Fruit fly (Drosophila melanogaster): ENCODE results near the gene CG18764.

The CG18764 gene

DNA sequence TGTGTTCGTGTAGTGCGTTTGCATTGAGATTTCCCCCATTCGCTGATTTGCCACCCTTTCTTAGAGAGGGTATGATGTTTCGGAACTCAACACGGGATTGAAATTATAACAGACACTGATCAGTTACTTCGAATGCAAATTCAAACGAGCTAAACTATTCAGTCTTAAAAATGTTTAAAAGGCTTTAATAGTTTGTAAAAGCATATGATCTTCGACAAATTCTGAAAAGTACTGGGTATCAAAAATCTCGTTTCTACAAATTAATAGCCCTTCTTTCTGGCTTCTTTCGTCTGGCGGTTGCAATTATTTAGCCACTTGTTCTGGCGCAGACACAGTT is 44.5 kb upstream of the CG18764 start (continued):
- no peak for TF ChIP-seq Bgb (GFP tag; IDR thresholded peaks at IDR 0.05; ENCODE audit: partially characterized antibody)
- no peak for TF ChIP-seq pzg (GFP tag; optimal IDR thresholded peaks at IDR 0.05)
- TF ChIP-seq CG3163 (GFP tag; optimal IDR thresholded peaks at IDR 0.05) = peak; percentile 41
- peak; percentile 63 for TF ChIP-seq Antp (GFP tag; optimal IDR thresholded peaks at IDR 0.05)
- no peak for TF ChIP-seq Blimp-1 (GFP tag; optimal IDR thresholded peaks at IDR 0.05)
- TF ChIP-seq GATAe (GFP tag; conservative IDR thresholded peaks at IDR 0.05) = 0 out of 2 replicates have a peak, but pooled peaks have one; percentile 7
- peak; percentile 71 for TF ChIP-seq CG1024 (GFP tag; IDR thresholded peaks at IDR 0.05)
- TF ChIP-seq CG31441 (GFP tag; IDR thresholded peaks at IDR 0.05) = no peak
- peak; percentile 72 for TF ChIP-seq Hsf (GFP tag; optimal IDR thresholded peaks at IDR 0.05)
- peak; percentile 47 for TF ChIP-seq kah (GFP tag; optimal IDR thresholded peaks at IDR 0.05)
- TF ChIP-seq esg (GFP tag; conservative IDR thresholded peaks at IDR 0.05) = peak; percentile 71
- TF ChIP-seq pb (GFP tag; optimal IDR thresholded peaks at IDR 0.05) = peak; percentile 55
- TF ChIP-seq CG8478 (optimal IDR thresholded peaks at IDR 0.05) = no peak
- peak; percentile 56 for TF ChIP-seq org-1 (GFP tag; optimal IDR thresholded peaks at IDR 0.05)
- TF ChIP-seq fu2 (GFP tag; optimal IDR thresholded peaks at IDR 0.05) = peak; percentile 9
- no peak for TF ChIP-seq crol (GFP tag; IDR thresholded peaks at IDR 0.05)
- TF ChIP-seq CG17385 (GFP tag; optimal IDR thresholded peaks at IDR 0.05) = peak; percentile 75
- TF ChIP-seq D19B (GFP tag; optimal IDR thresholded peaks at IDR 0.05) = peak; percentile 84
- peak; percentile 48 for TF ChIP-seq gcm (GFP tag; optimal IDR thresholded peaks at IDR 0.05)
- TF ChIP-seq CG14014 (GFP tag; IDR thresholded peaks at IDR 0.05) = peak; percentile 69
- peak; percentile 76 for TF ChIP-seq NfI (GFP tag; optimal IDR thresholded peaks at IDR 0.05)
- peak; percentile 55 for TF ChIP-seq Rx (GFP tag; IDR thresholded peaks at IDR 0.05)
- TF ChIP-seq CG7556 (GFP tag; optimal IDR thresholded peaks at IDR 0.05) = peak; percentile 57
- TF ChIP-seq CG43689 (GFP tag; IDR thresholded peaks at IDR 0.05) = peak; percentile 66
- TF ChIP-seq Hr51 (GFP tag; optimal IDR thresholded peaks at IDR 0.05) = peak; percentile 35 to 87
- TF ChIP-seq CG8765 (GFP tag; IDR thresholded peaks at IDR 0.05) = no peak
- TF ChIP-seq Mes4 (GFP tag; optimal IDR thresholded peaks at IDR 0.05) = peak; percentile 61
- TF ChIP-seq CG13296 (GFP tag; optimal IDR thresholded peaks at IDR 0.05) = no peak
- peak; percentile 30 for TF ChIP-seq Camta (GFP tag; optimal IDR thresholded peaks at IDR 0.05)
- TF ChIP-seq dmrt99B (tag; optimal IDR thresholded peaks at IDR 0.05) = no peak
- TF ChIP-seq CG14441 (GFP tag; IDR thresholded peaks at IDR 0.05) = peak; percentile 90
- TF ChIP-seq CG11695 (GFP tag; IDR thresholded peaks at IDR 0.05) = peak; percentile 75
- TF ChIP-seq nmo (GFP tag; optimal IDR thresholded peaks at IDR 0.05) = peak; percentile 74
- TF ChIP-seq sc (optimal IDR thresholded peaks at IDR 0.05) = no peak
- peak; percentile 45 for TF ChIP-seq sc (GFP tag; optimal IDR thresholded peaks at IDR 0.05)
- peak; percentile 39 for TF ChIP-seq Mad (GFP tag; optimal IDR thresholded peaks at IDR 0.05)
- TF ChIP-seq Atf6 (GFP tag; IDR thresholded peaks at IDR 0.05) = peak; percentile 30; the same call in 1 of the 2 replicates
- TF ChIP-seq ac (GFP tag; optimal IDR thresholded peaks at IDR 0.05) = no peak
- TF ChIP-seq CG14710 (tag; optimal IDR thresholded peaks at IDR 0.05) = peak; percentile 21
- peak; percentile 27 for TF ChIP-seq CG6854 (GFP tag; optimal IDR thresholded peaks at IDR 0.05)
- TF ChIP-seq jing (GFP tag; optimal IDR thresholded peaks at IDR 0.05) = peak; percentile 60
- no peak for TF ChIP-seq CG11560 (tag; IDR thresholded peaks at IDR 0.05)
- no peak for TF ChIP-seq Nf-YC (tag; optimal IDR thresholded peaks at IDR 0.05)
- peak; percentile 66; the same call in 1 of the 3 replicates for TF ChIP-seq gce (GFP tag; IDR thresholded peaks at IDR 0.05)
- TF ChIP-seq E2f1 (GFP tag; IDR thresholded peaks at IDR 0.05) = peak; percentile 80
- TF ChIP-seq sob (GFP tag; IDR thresholded peaks at IDR 0.05) = peak; percentile 51; the same call in 1 of the 2 replicates
- TF ChIP-seq CG8089 (GFP tag; optimal IDR thresholded peaks at IDR 0.05) = peak; percentile 43
- no peak for TF ChIP-seq z (GFP tag; IDR thresholded peaks at IDR 0.05)
- TF ChIP-seq mam (GFP tag; optimal IDR thresholded peaks at IDR 0.05) = peak; percentile 53
- TF ChIP-seq sens-2 (GFP tag; IDR thresholded peaks at IDR 0.05) = peak; percentile 73
- peak; percentile 38 for TF ChIP-seq NK7.1 (GFP tag; optimal IDR thresholded peaks at IDR 0.05)
- peak; percentile 16 for TF ChIP-seq ERR (GFP tag; optimal IDR thresholded peaks at IDR 0.05)
- TF ChIP-seq CG3281 (GFP tag; optimal IDR thresholded peaks at IDR 0.05) = peak; percentile 52
